Fruit fly (Drosophila melanogaster): Measurements from ENCODE around the gene tim.

The tim gene

dm6 chr2L:3482712-3483111, 25.2 kb downstream of the tim start (continued):
- no peak for TF ChIP-seq fd85E (GFP tag; optimal IDR thresholded peaks at IDR 0.05)
- peak; percentile 63 for TF ChIP-seq CG6808 (GFP tag; optimal IDR thresholded peaks at IDR 0.05)
- TF ChIP-seq CG11762 (GFP tag; optimal IDR thresholded peaks at IDR 0.05; ENCODE audit: insufficient read depth): peak; percentile 15
- peak; percentile 47 for TF ChIP-seq dsx (GFP tag; optimal IDR thresholded peaks at IDR 0.05; ENCODE audit: poor library complexity, severe bottlenecking)
- TF ChIP-seq CG9139 (GFP tag; optimal IDR thresholded peaks at IDR 0.05): peak; percentile 22
- TF ChIP-seq CG10631 (GFP tag; optimal IDR thresholded peaks at IDR 0.05): peak; percentile 50
- peak; percentile 90 for TF ChIP-seq CG8119 (GFP tag; IDR thresholded peaks at IDR 0.05)
- TF ChIP-seq Lpt (GFP tag; optimal IDR thresholded peaks at IDR 0.05): peak; percentile 45

- TF ChIP-seq CG15336 (GFP tag; IDR thresholded peaks at IDR 0.05) (peak; percentile 86), CG11902 (GFP tag; optimal IDR thresholded peaks at IDR 0.05) (no peak), CG10669 (GFP tag; optimal IDR thresholded peaks at IDR 0.05) (no peak), acj6 (GFP tag; optimal IDR thresholded peaks at IDR 0.05) (no peak), spab (GFP tag; optimal IDR thresholded peaks at IDR 0.05) (no peak), Ets96B (tag; optimal IDR thresholded peaks at IDR 0.05) (no peak), CG6792 (GFP tag; optimal IDR thresholded peaks at IDR 0.05) (no peak), Gug (GFP tag; IDR thresholded peaks at IDR 0.05) (peak; percentile 53; the same call in 1 of the 2 replicates), CG11294 (GFP tag; IDR thresholded peaks at IDR 0.05) (peak; percentile 50), OdsH (GFP tag; optimal IDR thresholded peaks at IDR 0.05) (peak; percentile 41), fd59A (GFP tag; optimal IDR thresholded peaks at IDR 0.05) (no peak), CG34406 (GFP tag; optimal IDR thresholded peaks at IDR 0.05) (no peak), CG1621 (tag; optimal IDR thresholded peaks at IDR 0.05) (no peak), Blimp-1 (GFP tag; optimal IDR thresholded peaks at IDR 0.05) (no peak), salr (GFP tag; optimal IDR thresholded peaks at IDR 0.05) (no peak), CG8632 (GFP tag; optimal IDR thresholded peaks at IDR 0.05) (no peak), Smox (GFP tag; optimal IDR thresholded peaks at IDR 0.05) (no peak), Eip78C (GFP tag) (peak; percentile 81), svp (GFP tag) (no peak), CG6854 (GFP tag; optimal IDR thresholded peaks at IDR 0.05) (no peak), esn (GFP tag; optimal IDR thresholded peaks at IDR 0.05) (no peak), Hr4 (GFP tag; optimal IDR thresholded peaks at IDR 0.05) (peak; percentile 82), CG32006 (GFP tag; optimal IDR thresholded peaks at IDR 0.05) (peak; percentile 74), dac (GFP tag; optimal IDR thresholded peaks at IDR 0.05) (peak; percentile 51), CG4318 (GFP tag; optimal IDR thresholded peaks at IDR 0.05) (peak; percentile 55), CG8319 (GFP tag; optimal IDR thresholded peaks at IDR 0.05) (no peak), lz (GFP tag; optimal IDR thresholded peaks at IDR 0.05) (no peak), Met (GFP tag; optimal IDR thresholded peaks at IDR 0.05) (no peak), pdm3 (GFP tag; optimal IDR thresholded peaks at IDR 0.05) (peak; percentile 52), dsx (GFP tag; optimal IDR thresholded peaks at IDR 0.05; ENCODE audit: poor library complexity, severe bottlenecking) (no peak), CG11762 (GFP tag; optimal IDR thresholded peaks at IDR 0.05; ENCODE audit: insufficient read depth) (peak; percentile 39), Hr38 (GFP tag; optimal IDR thresholded peaks at IDR 0.05) (no peak), eg (GFP tag; IDR thresholded peaks at IDR 0.05) (peak; percentile 85), CG8119 (GFP tag; IDR thresholded peaks at IDR 0.05) (peak; percentile 84), fd85E (GFP tag; optimal IDR thresholded peaks at IDR 0.05) (no peak), CG9139 (GFP tag; optimal IDR thresholded peaks at IDR 0.05) (no peak), CG10631 (GFP tag; optimal IDR thresholded peaks at IDR 0.05) (no peak), net (GFP tag; optimal IDR thresholded peaks at IDR 0.05) (peak; percentile 26), CG7368 (GFP tag; optimal IDR thresholded peaks at IDR 0.05) (no peak), Sox15 (GFP tag; optimal IDR thresholded peaks at IDR 0.05) (no peak), Eip75B (GFP tag; optimal IDR thresholded peaks at IDR 0.05) (no peak), cyc (GFP tag; optimal IDR thresholded peaks at IDR 0.05) (no peak), ss (GFP tag; optimal IDR thresholded peaks at IDR 0.05) (no peak), Sox14 (GFP tag; optimal IDR thresholded peaks at IDR 0.05) (no peak), fkh (GFP tag; optimal IDR thresholded peaks at IDR 0.05) (no peak), CG6808 (GFP tag; optimal IDR thresholded peaks at IDR 0.05) (no peak), topi (GFP tag; optimal IDR thresholded peaks at IDR 0.05) (peak; percentile 0), Lpt (GFP tag; optimal IDR thresholded peaks at IDR 0.05) (peak; percentile 17), CG3032 (tag; optimal IDR thresholded peaks at IDR 0.05) (no peak)
These were observed 25.9 kb downstream of the tim start for dm6 chr2L:3482037-3482436.
